Worm (Caenorhabditis elegans): Measurements from ENCODE around the gene C45B2.2.

ce11 chrX:6085824-6086223, 1.3 kb downstream of the C45B2.2 start, which contains the start of gene C45B2.1:
- TF ChIP-seq tbx-37 (GFP tag; conservative IDR thresholded peaks at IDR 0.05) (no peak), sea-1 (GFP tag; conservative IDR thresholded peaks at IDR 0.05) (no peak), ceh-36 (tag; optimal IDR thresholded peaks at IDR 0.05) (no peak), ets-7 (tag; optimal IDR thresholded peaks at IDR 0.05) (no peak), ama-1 (optimal IDR thresholded peaks at IDR 0.05) (no peak)

Data from whole organism, early embryonic.